Worm (Caenorhabditis elegans) whole organism, mixed stage, embryonic: ENCODE data around the gene Y37E11AL.3.

Experiments used
- cnd-1 ChIP-seq: fragments of 200-800 bp; sonication (Bioruptor generic); optimal IDR thresholded peaks from 2 replicates; lab custom pipeline; 2018; ENCODE audit warnings: mild to moderate bottlenecking, missing genetic modification characterization, missing compliant biosample characterization
- elt-3 ChIP-seq: fragments of 150-350 bp; optimal IDR thresholded peaks from 2 replicates; lab custom pipeline; 2014; ENCODE audit warnings: missing biosample characterization, missing genetic modification characterization
- mep-1 ChIP-seq: fragments of 150-350 bp; optimal IDR thresholded peaks from 2 replicates; lab custom pipeline; 2017; ENCODE audit warnings: missing biosample characterization, missing genetic modification reagents, missing genetic modification characterization, inconsistent platforms
- mls-2 ChIP-seq: sonication (generic microtip); optimal IDR thresholded peaks from 2 replicates; lab custom pipeline; 2016; ENCODE audit warnings: mild to moderate bottlenecking, missing genetic modification characterization, moderate library complexity, missing compliant biosample characterization
- nhr-12 ChIP-seq: fragments of 150-350 bp; optimal IDR thresholded peaks from 2 replicates; lab custom pipeline; 2014; ENCODE audit warnings: missing biosample characterization, missing genetic modification characterization
- nhr-237 ChIP-seq: fragments of 150-350 bp; optimal IDR thresholded peaks from 2 replicates; lab custom pipeline; 2014; ENCODE audit warnings: missing biosample characterization, missing genetic modification characterization
- snpc-4 ChIP-seq: fragments of 150-350 bp; optimal IDR thresholded peaks from 2 replicates; lab custom pipeline; 2014; ENCODE audit warnings: missing biosample characterization, missing genetic modification characterization
- unc-39 ChIP-seq: fragments of 150-350 bp; optimal IDR thresholded peaks from 2 replicates; lab custom pipeline; 2014; ENCODE audit warnings: missing biosample characterization, missing genetic modification characterization
- ztf-11 ChIP-seq: fragments of 150-350 bp; optimal IDR thresholded peaks from 2 replicates; lab custom pipeline; 2014; ENCODE audit warnings: missing biosample characterization, missing genetic modification characterization

DNA sequence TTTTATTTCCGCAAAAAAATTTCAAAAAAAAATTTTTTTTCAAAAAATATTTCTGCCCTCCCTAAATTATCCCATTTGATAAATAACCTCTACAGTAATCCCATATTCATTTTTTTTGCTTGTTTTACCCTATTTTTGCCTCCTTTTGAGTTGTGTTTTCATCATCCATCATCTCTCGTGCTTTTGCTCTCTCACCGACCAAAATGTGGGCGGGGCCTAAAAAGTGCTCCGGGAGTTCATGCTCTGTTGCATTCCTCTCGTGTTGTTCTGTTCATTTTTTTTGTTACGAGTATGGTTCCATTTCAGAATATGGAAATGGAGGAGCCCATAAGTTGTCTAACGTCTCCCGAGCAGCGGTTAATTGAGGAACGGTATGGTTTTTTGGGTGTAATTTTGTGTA lies 14.5 kb downstream of the Y37E11AL.3 start, which contains the start of gene Y37E11AL.1:
- no peak for TF ChIP-seq nhr-12 (tag; lab: Kevin White, UChicago)
- TF ChIP-seq nhr-237 (tag; lab: Kevin White, UChicago), result no peak
- no peak for TF ChIP-seq unc-39
- no peak for TF ChIP-seq snpc-4
- no peak for TF ChIP-seq ztf-11 (tag; lab: Kevin White, UChicago)
- no peak for TF ChIP-seq mls-2
- no peak for TF ChIP-seq cnd-1 (tag; lab: Kevin White, UChicago)
- no peak for TF ChIP-seq mep-1 (tag; lab: Kevin White, UChicago)
- TF ChIP-seq elt-3 (tag; lab: Kevin White, UChicago), result no peak
